Fruit fly (Drosophila melanogaster) whole organism, pupa: ENCODE results near the gene aqz.

ENCODE experiments used
- CG10348 ChIP-seq: fragments of 200-800 bp; sonication (Bioruptor generic); IDR thresholded peaks from 2 replicates; pipeline ENCODE4 v1.3.6; 2022; ENCODE audit warnings: missing biosample characterization, missing genetic modification characterization
- CG34367 ChIP-seq: fragments of 200-800 bp; sonication (Bioruptor generic); optimal IDR thresholded peaks from 2 replicates; lab custom pipeline; 2018; ENCODE audit warnings: missing biosample characterization, mild to moderate bottlenecking, missing genetic modification characterization
- CG8159 ChIP-seq: fragments of 200-800 bp; sonication (Bioruptor generic); optimal IDR thresholded peaks from 3 replicates; lab custom pipeline; 2018; ENCODE audit warnings: missing biosample characterization, mild to moderate bottlenecking, missing genetic modification characterization, moderate library complexity
- D1 ChIP-seq: fragments of 200-800 bp; sonication (Bioruptor generic); optimal IDR thresholded peaks from 2 replicates; lab custom pipeline; 2018; ENCODE audit warnings: missing biosample characterization, mild to moderate bottlenecking, missing genetic modification characterization, moderate library complexity
- Ets98B ChIP-seq: fragments of 200-800 bp; sonication (Bioruptor generic); IDR thresholded peaks from 2 replicates; pipeline ENCODE4 v1.3.6; 2022; ENCODE audit warnings: missing biosample characterization, missing genetic modification characterization
- Pif1A ChIP-seq: fragments of 200-800 bp; sonication (Bioruptor generic); optimal IDR thresholded peaks from 3 replicates; lab custom pipeline; 2016; ENCODE audit warnings: missing biosample characterization, missing genetic modification characterization
- Pif1B ChIP-seq: fragments of 200-800 bp; sonication (Bioruptor generic); optimal IDR thresholded peaks from 3 replicates; lab custom pipeline; 2016; ENCODE audit warnings: missing biosample characterization, missing genetic modification characterization

- TF ChIP-seq Pif1A (GFP tag; lab: Kevin White, UChicago) (no peak), Ets98B (no peak), Pif1B (no peak), D1 (tag; lab: Kevin White, UChicago) (no peak), CG34367 (tag; lab: Kevin White, UChicago) (no peak), CG8159 (no peak), CG10348 (no peak)
Measured at dm6 chr3R:8794384-8794783, 26.1 kb downstream of the aqz start, which contains the start of gene Ir85a.
